Worm (Caenorhabditis elegans): ENCODE measurements around the gene F13A7.14.
A peak's percentile ranks its signal among the peaks of the same experiment; 100 is the strongest.

The F13A7.14 gene

DNA sequence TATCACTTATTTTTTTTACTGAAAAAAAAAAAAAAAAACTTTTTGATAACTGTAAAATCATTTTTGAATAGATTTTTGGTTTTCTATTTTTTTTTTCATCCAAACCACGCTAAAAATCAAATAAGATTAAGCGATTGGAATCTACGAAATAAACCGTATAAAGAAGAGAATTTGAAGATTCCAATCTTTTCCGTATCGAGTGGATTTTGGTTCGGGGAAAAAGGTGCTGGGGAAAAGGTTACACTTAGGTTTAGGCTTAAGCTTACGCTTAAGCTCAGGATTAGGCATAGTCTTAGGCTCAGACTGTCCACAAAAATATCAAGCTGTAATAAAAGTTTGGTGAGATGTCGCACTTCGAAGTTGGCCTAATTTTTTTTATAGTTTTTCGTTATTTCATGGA, 6.0 kb upstream of the F13A7.14 start, which contains the start of gene F13A7.12:
TSS of gene F13A7.12 (plus strand) at position 301 of the 400 bp plus-strand sequence.
- no peak for TF ChIP-seq ref-1 (GFP tag; conservative IDR thresholded peaks at IDR 0.05)
- TF ChIP-seq ztf-23 (GFP tag; IDR thresholded peaks at IDR 0.05) = no peak
- no peak for TF ChIP-seq T22C8.4 (GFP tag; IDR thresholded peaks at IDR 0.05)
- TF ChIP-seq cog-1 (tag; optimal IDR thresholded peaks at IDR 0.05) = no peak
- no peak for TF ChIP-seq med-1 (GFP tag; optimal IDR thresholded peaks at IDR 0.05; ENCODE audit: insufficient read depth)
- no peak for TF ChIP-seq klf-2 (GFP tag; conservative IDR thresholded peaks at IDR 0.05)
- no peak for TF ChIP-seq tab-1 (GFP tag; IDR thresholded peaks at IDR 0.05)
- TF ChIP-seq flt-1 (GFP tag; IDR thresholded peaks at IDR 0.05) = no peak
- peak; percentile 30; the same call in 1 of the 2 replicates for TF ChIP-seq ztf-29 (GFP tag; IDR thresholded peaks at IDR 0.05)

DNA sequence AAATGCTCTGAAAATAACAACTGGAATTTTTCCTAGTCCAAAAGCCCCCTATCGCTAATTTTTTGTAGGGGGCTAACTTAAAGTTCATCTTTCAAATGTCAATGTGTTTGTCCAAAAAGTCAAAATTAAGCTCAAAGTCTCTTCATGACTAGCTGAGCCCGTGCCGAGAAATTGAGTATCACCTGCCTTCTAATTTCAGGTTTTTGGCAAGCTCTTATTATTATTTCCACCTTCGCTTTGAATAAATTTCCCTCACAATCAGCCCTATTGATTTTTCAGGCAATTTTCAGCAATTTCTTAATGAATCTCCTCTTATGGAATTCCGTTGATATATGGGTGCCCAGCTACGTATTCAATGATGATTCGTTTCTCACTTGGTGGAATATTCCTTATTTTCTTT, 2.3 kb upstream of the F13A7.14 start, which contains the start of gene sre-36:
TSS of gene sre-36 (plus strand) at position 301 of the 400 bp plus-strand sequence.
- TF ChIP-seq T22C8.4 (GFP tag; IDR thresholded peaks at IDR 0.05) (no peak), flt-1 (GFP tag; IDR thresholded peaks at IDR 0.05) (no peak), cog-1 (tag; optimal IDR thresholded peaks at IDR 0.05) (no peak), ref-1 (GFP tag; conservative IDR thresholded peaks at IDR 0.05) (no peak), klf-2 (GFP tag; conservative IDR thresholded peaks at IDR 0.05) (no peak), med-1 (GFP tag; optimal IDR thresholded peaks at IDR 0.05; ENCODE audit: insufficient read depth) (no peak), ztf-29 (GFP tag; IDR thresholded peaks at IDR 0.05) (no peak), tab-1 (GFP tag; IDR thresholded peaks at IDR 0.05) (no peak), ztf-23 (GFP tag; IDR thresholded peaks at IDR 0.05) (no peak)

DNA sequence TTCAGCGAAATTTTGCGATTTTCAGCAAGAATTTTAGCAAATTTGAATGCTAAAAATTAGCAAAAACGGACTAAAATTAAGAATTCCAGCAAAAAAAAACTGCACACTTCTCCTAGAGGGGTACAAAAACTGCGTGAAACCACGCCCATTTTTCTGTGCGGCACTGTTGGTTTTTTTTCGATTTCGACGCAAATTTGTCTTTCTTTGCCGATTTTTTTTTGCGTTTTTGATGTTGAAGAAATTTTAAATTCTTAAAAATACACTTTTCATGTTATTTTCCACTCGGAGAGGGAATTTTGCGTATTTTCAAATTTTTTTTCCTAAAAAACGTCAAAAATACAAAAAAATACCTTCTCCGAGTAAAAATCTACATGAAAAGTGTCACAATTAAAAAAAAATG, 2.3 kb downstream of the F13A7.14 start, which contains the start of gene syp-1:
TSS of gene syp-1 (plus strand) at position 301 of the 400 bp plus-strand sequence.
- no peak for TF ChIP-seq ref-1 (GFP tag; conservative IDR thresholded peaks at IDR 0.05)
- no peak for TF ChIP-seq tab-1 (GFP tag; IDR thresholded peaks at IDR 0.05)

DNA sequence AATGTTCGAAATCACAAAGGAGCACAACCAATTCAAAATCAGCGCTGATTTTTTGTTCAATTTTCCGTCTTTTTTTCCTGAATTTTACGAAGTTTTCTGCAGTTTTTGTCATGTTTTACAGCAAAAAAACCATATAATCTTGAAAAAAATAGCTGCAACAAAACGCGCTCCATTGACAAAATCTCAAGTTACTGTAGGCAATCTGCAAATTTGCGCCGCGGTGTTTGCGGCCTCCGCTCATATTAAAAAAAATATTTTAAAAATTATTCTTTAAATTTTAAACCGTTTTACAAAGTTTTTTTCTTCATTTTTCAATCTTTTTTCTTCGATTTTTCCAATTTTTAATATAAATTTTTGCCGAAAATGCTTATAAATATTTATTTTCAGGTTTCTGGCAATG, 3.7 kb downstream of the F13A7.14 start:
- no peak for TF ChIP-seq cog-1 (tag; optimal IDR thresholded peaks at IDR 0.05)

DNA sequence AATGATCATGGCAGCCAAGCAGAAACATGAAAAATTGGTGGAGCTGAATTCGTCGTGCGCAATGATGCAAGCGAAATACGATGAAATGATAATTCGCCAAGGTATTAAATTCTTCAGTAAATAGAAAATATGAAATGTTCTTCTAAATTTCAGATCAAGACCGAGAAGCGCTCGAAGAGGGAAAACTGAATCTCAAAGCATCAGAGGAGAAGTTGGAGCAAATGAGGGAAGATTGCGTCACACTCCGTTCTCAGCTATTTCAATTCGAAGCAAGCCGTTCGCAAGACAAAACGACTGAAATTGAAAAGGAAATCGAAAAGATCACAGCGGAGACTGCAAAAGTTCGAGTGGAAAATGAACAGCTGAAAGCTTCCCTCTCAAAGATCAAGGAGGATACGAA, 4.7 kb downstream of the F13A7.14 start:
- TF ChIP-seq T22C8.4 (GFP tag; IDR thresholded peaks at IDR 0.05) = no peak
- TF ChIP-seq ref-1 (GFP tag; conservative IDR thresholded peaks at IDR 0.05) = no peak
- TF ChIP-seq ztf-23 (GFP tag; IDR thresholded peaks at IDR 0.05) = no peak
- no peak for TF ChIP-seq tab-1 (GFP tag; IDR thresholded peaks at IDR 0.05)
- TF ChIP-seq med-1 (GFP tag; optimal IDR thresholded peaks at IDR 0.05; ENCODE audit: insufficient read depth) = no peak
- no peak for TF ChIP-seq flt-1 (GFP tag; IDR thresholded peaks at IDR 0.05)
- TF ChIP-seq klf-2 (GFP tag; conservative IDR thresholded peaks at IDR 0.05) = no peak
- TF ChIP-seq cog-1 (tag; optimal IDR thresholded peaks at IDR 0.05) = no peak
- TF ChIP-seq ztf-29 (GFP tag; IDR thresholded peaks at IDR 0.05) = no peak

DNA sequence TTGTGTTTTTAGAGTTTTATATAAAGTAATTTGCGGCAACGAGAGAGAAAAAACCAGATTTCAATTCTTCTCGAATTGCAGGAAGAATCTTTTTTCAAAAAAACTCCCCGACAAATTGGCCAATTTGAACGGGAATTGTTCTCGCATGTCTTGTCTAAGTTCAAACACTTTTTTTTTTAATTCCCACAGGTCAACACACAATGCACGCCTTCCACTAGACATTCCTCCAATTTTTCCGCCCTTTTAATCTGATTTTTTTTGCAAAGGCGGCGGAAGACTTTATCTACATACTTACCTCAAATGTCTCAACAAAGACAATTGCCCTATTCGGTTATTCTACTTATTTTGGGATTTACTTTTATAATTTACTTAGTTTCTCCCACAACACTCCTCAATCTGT, 6.0 kb downstream of the F13A7.14 start, which contains the start of gene F26D2.3:
TSS of gene F26D2.3 (plus strand) at position 301 of the 400 bp plus-strand sequence.
- TF ChIP-seq ztf-23 (GFP tag; IDR thresholded peaks at IDR 0.05) (no peak), flt-1 (GFP tag; IDR thresholded peaks at IDR 0.05) (no peak), tab-1 (GFP tag; IDR thresholded peaks at IDR 0.05) (no peak), ztf-29 (GFP tag; IDR thresholded peaks at IDR 0.05) (no peak), cog-1 (tag; optimal IDR thresholded peaks at IDR 0.05) (no peak), T22C8.4 (GFP tag; IDR thresholded peaks at IDR 0.05) (no peak)

DNA sequence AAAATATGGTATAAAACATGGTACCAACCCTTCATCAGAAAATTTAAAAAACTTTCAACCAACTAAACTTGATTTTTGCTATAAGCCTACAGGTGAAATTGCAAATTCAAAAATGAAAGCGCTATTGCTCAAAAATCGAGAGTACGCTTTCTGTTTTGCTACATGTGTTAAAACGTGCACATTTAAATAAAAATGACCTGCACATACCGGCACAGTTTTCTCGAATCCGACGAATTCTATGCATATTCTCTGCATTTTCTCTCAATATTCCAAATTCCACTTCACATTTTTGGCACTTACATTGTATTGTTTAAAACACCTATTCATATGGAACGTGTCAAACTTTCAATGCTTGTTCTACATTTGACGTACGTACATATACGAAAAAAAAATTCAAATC, 8.8 kb downstream of the F13A7.14 start, which contains the start of gene srh-145:
TSS of gene srh-145 (plus strand) at position 193 of the 400 bp plus-strand sequence.
- no peak for TF ChIP-seq flt-1 (GFP tag; IDR thresholded peaks at IDR 0.05)
- TF ChIP-seq cog-1 (tag; optimal IDR thresholded peaks at IDR 0.05) = no peak

DNA sequence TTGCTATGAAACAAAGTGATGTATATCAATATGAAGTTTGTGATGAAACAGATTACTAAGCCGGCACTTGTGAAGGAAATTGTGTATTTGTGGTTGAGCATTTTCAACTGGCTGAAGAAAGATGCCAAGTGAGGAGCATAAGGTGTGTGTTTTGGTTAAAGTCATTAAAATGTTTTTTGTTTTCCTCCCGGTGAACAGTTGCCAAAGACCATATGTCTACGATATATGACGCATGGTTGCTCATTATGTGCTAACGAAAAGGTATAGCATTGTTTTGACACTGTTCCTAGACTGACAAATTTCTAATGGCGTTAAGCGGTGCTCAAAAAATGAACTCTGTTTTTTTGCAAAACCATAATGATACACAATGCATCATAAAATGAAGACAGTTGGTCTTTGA, 15.3 kb downstream of the F13A7.14 start, which contains the start of gene str-55:
TSS of gene str-55 (minus strand) at position 101 of the 400 bp plus-strand sequence.
- TF ChIP-seq tab-1 (GFP tag; IDR thresholded peaks at IDR 0.05) (no peak), ztf-23 (GFP tag; IDR thresholded peaks at IDR 0.05) (no peak), T22C8.4 (GFP tag; IDR thresholded peaks at IDR 0.05) (no peak), cog-1 (tag; optimal IDR thresholded peaks at IDR 0.05) (no peak), ref-1 (GFP tag; conservative IDR thresholded peaks at IDR 0.05) (no peak), med-1 (GFP tag; optimal IDR thresholded peaks at IDR 0.05; ENCODE audit: insufficient read depth) (no peak), flt-1 (GFP tag; IDR thresholded peaks at IDR 0.05) (no peak), ztf-29 (GFP tag; IDR thresholded peaks at IDR 0.05) (no peak), klf-2 (GFP tag; conservative IDR thresholded peaks at IDR 0.05) (no peak)

DNA sequence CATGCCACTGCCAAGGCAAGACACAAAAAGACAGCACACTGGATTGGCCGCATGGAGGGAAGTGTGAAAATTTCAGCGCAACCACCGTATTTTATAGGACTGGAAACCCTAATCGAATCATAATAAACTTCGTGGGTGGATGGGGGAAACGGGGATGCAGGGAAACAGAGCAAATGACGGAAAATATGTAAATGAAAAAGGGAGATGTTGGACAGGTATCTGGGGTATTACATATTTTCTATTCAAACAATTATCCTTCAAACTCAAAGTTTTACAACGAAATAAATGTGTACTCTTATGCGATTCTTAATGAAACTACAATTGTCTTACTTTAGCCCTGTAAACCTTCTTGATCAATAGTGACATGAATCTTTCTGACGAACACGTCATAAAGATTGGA, 18.1 kb downstream of the F13A7.14 start, which contains the start of gene F26D2.16:
TSS of gene F26D2.16 (minus strand) at position 101 of the 400 bp plus-strand sequence.
- TF ChIP-seq T22C8.4 (GFP tag; IDR thresholded peaks at IDR 0.05) (no peak), ref-1 (GFP tag; conservative IDR thresholded peaks at IDR 0.05) (no peak), ztf-29 (GFP tag; IDR thresholded peaks at IDR 0.05) (no peak), klf-2 (GFP tag; conservative IDR thresholded peaks at IDR 0.05) (no peak), tab-1 (GFP tag; IDR thresholded peaks at IDR 0.05) (no peak), med-1 (GFP tag; optimal IDR thresholded peaks at IDR 0.05; ENCODE audit: insufficient read depth) (no peak), flt-1 (GFP tag; IDR thresholded peaks at IDR 0.05) (no peak), ztf-23 (GFP tag; IDR thresholded peaks at IDR 0.05) (no peak), cog-1 (tag; optimal IDR thresholded peaks at IDR 0.05) (no peak)

DNA sequence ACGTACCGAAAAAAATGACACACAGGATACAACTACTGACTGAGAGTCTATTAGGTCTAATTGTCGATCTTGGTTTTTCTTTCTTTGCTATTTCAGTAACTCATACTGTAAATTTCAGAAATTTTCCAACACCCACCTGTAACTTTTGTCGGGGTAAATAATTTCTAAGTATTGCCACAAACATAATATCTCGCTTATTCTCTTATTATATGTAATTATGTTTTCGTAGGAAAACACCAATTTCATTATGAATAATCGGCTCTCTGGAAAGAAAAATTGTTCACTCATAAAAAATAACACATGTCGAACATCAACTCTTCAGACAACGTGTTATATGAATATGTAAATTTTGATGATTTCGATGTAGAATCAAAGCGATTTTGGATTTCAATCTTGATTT, 19.0 kb downstream of the F13A7.14 start, which contains the start of gene srw-48:
TSS of gene srw-48 (plus strand) at position 301 of the 400 bp plus-strand sequence.
- TF ChIP-seq ztf-23 (GFP tag; IDR thresholded peaks at IDR 0.05) (no peak), flt-1 (GFP tag; IDR thresholded peaks at IDR 0.05) (no peak), med-1 (GFP tag; optimal IDR thresholded peaks at IDR 0.05; ENCODE audit: insufficient read depth) (no peak), T22C8.4 (GFP tag; IDR thresholded peaks at IDR 0.05) (no peak), tab-1 (GFP tag; IDR thresholded peaks at IDR 0.05) (no peak), ref-1 (GFP tag; conservative IDR thresholded peaks at IDR 0.05) (no peak), cog-1 (tag; optimal IDR thresholded peaks at IDR 0.05) (no peak), klf-2 (GFP tag; conservative IDR thresholded peaks at IDR 0.05) (no peak)

Measured in whole organism, midembryonic.